Worm (Caenorhabditis elegans) whole organism, early embryonic: ENCODE measurements around the gene Y48A6B.14.

ENCODE experiments used
- flt-1 ChIP-seq: fragments of 200-800 bp; sonication (Bioruptor generic); IDR thresholded peaks from 2 replicates; pipeline ENCODE4 v1.3.6; 2022; ENCODE audit warnings: missing genetic modification characterization, missing compliant biosample characterization
- pes-1 ChIP-seq: fragments of 200-800 bp; sonication (Bioruptor generic); IDR thresholded peaks from 2 replicates; pipeline ENCODE4 v1.3.6; 2022; ENCODE audit warnings: missing genetic modification reagents, missing genetic modification characterization, missing compliant biosample characterization
- scrt-1 ChIP-seq: fragments of 200-800 bp; sonication (Bioruptor generic); IDR thresholded peaks from 2 replicates; pipeline ENCODE4 v1.3.6; 2022; ENCODE audit warnings: missing genetic modification characterization, missing compliant biosample characterization
- tra-4 ChIP-seq: sonication (generic microtip); optimal IDR thresholded peaks from 2 replicates; lab custom pipeline; 2017; ENCODE audit warnings: missing genetic modification characterization, missing compliant biosample characterization

DNA sequence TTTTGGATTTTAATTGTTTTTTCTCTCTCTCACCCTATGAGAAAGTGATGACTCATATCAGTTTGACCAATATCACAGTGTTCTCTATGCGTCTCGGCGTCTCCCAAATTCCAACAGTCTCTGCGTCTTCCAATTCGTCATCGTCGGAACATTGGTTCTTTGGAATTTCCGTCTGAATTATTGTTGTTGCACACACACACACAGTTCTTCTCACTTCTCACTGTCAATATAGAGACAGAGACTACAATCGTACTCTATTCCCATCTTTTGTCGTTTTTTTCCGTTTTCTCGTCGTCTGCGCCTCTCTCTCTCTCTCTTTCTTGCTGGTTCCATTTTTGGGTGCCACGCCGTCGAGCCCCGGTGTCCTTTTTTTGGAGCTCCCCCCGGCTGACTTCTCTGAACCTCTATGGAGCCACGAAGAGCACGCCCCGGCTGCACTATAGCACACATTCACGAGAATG lies 19.3 kb downstream of the Y48A6B.14 start:
- no peak for TF ChIP-seq scrt-1
- no peak for TF ChIP-seq flt-1
- TF ChIP-seq pes-1 (GFP tag; lab: Robert Waterston, UW) = no peak
- TF ChIP-seq tra-4 = no peak
